Worm (Caenorhabditis elegans) whole organism, L2 larva: ENCODE data around the gene F26F2.3.

Experiments used
- elt-1 ChIP-seq: fragments of 150-350 bp; optimal IDR thresholded peaks from 2 replicates; lab custom pipeline; 2014; ENCODE audit warnings: missing biosample characterization, missing genetic modification characterization
- zag-1 ChIP-seq: fragments of 150-350 bp; optimal IDR thresholded peaks from 2 replicates; lab custom pipeline; 2014; ENCODE audit warnings: missing biosample characterization, missing genetic modification characterization

- TF ChIP-seq elt-1 (no peak), zag-1 (no peak)
Measured at ce11 chrV:20517005-20517404, 49.3 kb downstream of the F26F2.3 start.
